Worm (Caenorhabditis elegans) whole organism, dauer: ENCODE results near the gene pqn-15.

Source experiments
- unc-62 ChIP-seq: sonication (generic microtip); optimal IDR thresholded peaks from 2 replicates; lab custom pipeline; 2017; ENCODE audit warnings: missing biosample characterization, missing genetic modification reagents, missing genetic modification characterization

Gene pqn-15

DNA sequence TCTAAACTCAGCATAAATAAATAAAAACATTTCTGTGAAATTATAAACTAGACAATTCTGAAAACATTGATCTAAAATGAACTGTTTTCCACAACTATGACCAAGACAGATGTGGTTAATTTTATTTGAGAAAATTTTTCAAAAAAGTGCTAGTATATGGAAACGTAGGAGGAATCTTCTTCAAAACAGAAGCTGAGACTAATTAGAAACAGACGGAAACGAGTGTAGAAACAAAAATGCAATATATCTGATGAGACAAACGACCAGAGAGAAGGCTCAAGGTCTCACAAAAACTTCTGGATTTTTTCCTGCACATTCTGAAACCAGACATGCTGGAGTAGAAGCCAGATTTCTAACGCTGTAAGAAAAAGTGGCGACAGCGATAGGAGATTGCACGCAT lies 10.8 kb downstream of the pqn-15 start:
- no peak for TF ChIP-seq unc-62

DNA sequence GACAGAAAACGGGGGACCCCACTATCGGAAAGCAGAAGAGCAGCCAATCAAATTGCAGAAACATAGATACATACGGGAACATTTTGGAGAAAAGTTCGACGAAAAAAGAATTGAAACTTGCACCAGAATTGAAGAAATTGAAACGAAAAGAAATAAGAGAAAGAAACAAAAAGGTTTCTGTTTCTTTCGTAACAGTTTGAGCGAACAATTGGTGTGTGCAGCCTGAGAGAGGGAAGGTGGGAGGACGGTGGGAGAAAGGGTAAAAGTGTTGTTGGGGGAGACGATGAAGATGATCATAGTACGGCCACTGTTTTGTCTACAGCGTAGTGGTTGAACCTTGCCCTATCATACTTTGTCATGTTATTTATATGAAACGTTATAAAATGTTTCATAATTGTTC lies 11.8 kb downstream of the pqn-15 start:
- TF ChIP-seq unc-62, result no peak

DNA sequence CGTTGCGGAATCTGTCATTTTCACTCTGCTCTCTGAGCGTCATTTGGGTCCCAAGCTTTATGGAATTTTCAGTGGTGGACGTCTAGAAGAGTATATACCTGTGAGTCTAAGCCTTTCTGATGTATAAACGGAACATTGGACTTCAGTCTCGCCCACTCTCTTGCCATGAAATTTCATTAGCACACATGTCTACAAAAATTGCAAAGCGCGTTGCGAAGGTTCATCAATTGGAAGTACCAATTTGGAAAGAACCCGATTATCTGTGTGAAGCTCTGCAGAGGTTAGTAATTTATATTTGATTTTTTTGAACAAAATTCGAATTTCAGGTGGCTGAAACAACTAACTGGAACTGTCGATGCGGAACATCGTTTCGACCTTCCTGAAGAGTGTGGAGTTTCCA lies 17.0 kb downstream of the pqn-15 start:
- no peak for TF ChIP-seq unc-62

DNA sequence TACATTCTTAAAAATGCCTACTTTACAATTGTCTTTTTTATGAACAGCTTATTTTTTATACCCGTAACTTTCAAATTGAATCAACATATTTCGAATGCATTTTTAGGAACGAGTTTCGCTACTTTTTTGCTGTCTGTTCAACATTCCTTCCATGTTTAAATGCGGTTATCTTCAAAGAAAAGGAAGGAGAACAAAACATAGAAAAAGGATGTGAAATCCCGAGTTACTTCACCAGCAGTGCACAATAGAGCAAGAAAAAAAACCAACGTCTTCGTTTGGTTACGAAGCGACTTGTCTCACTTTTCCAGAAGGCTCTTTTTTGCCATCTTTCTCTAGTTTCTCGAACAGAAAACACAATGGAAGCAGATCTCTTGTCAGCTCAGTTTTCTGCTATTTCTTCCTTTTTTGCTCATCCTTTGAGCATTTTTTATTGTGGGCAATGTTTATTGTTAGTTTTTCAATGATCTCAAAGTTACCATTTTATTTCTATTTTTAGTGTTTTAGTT lies 21.0 kb downstream of the pqn-15 start, which contains the start of gene cka-2:
TSS of gene cka-2 (plus strand) at position 456 of the 506 bp plus-strand sequence.
- no peak for TF ChIP-seq unc-62

DNA sequence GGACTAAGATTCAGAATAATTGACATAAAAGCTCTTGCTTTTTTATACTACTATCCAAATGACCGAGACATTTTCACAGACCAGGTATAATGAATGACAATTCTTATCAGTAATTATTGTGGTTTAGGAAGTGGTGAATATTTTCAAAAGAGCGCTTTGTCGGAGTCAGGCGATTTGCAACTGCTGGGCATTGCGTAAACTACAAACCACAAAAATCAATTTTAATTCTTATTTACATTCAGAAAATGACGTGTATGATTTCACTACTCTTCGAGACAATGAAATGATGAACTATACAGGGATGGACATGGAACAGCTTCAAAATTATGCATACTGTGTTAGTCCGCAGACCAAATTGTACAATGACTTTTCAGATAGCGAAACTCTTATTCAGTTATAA lies 22.3 kb downstream of the pqn-15 start:
- TF ChIP-seq unc-62, result no peak

DNA sequence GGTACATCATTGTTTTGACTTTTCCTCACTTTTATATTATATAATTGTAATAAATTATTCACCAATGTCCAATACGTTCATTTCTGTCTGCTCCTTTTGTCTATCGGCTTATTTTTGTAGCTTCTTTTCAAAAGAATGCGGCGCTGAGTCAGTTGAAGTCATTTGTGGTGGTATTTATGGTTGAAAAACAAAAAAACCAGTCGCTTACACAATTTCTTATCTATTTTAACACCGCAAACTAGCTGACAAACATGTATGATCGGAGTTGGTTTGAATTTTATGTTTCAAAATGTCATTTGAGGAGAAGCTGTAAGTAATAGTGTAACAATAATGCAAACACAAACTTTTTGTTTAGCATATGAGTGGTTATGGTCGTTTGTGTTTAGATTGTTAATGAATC lies 22.8 kb downstream of the pqn-15 start, which contains the start of gene ets-10:
TSS of gene ets-10 (plus strand) at position 201 of the 400 bp plus-strand sequence.
- no peak for TF ChIP-seq unc-62

DNA sequence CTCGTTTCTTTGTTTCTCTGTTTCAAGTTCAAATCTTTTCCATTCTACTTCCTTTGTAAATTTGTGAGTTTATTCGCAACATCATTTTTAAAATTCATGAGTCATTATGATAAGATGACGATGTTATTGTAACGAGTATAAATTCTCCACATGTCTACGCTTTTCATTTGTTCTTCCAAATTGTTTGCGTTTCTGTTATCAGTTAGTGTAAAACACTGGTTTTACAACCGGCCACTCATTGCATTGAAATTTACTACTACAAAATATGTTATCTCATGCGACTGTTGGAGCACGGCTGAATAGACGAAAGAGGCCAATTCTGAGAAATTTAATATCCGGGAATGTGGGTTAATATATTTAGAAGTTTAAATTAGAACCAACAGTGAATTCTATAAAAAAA lies 24.4 kb downstream of the pqn-15 start, which contains the start of gene C52B9.19:
TSS of gene C52B9.19 (plus strand) at position 176 of the 400 bp plus-strand sequence.
- no peak for TF ChIP-seq unc-62

DNA sequence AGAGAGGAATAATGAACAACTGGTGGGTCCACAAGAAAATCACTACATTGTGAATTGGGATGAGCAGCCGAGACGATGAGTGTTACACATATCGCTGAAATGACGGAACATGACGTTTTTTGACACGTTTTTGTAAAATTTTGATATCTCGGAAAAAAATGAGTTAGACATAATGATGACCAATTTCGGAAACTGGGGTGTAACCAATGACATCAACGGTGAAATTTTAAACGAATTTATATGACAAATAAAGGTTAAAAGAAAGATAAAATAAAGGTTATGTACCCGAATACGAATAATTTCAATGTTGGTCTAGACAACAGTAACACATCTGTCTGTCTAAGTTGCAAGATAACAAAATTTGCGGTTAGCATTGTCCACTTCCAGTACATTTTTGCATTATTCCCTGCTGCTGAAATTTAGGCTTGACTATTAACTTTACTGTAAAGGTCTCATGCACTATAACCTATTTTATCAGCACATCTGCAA lies 27.4 kb downstream of the pqn-15 start, which contains the start of the genes twk-28 and ets-9:
TSS of gene twk-28 (minus strand) at position 51 of the 489 bp plus-strand sequence.
TSS of gene ets-9 (plus strand) at position 410 of the 489 bp plus-strand sequence.
- TF ChIP-seq unc-62, result no peak

DNA sequence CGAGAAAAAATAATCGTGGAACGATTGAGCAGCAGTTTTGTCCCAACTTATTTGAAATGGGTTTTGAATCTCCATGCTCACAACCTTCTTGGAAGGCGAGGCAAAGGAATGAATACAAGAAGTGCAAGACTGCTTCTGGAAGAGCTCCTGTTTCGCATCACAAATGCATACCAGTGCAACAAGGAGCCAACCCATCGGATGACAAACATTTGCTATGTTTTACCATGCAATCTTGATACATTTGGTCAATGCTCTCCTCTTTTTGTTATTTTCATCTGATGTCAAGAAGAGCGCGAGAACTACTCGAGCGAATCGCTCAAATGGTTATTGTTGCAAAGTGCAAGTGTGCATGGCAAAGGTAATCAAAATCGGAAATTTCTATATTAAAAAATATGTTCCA lies 32.6 kb downstream of the pqn-15 start, which contains the start of gene mec-18:
TSS of gene mec-18 (minus strand) at position 101 of the 400 bp plus-strand sequence.
- no peak for TF ChIP-seq unc-62

DNA sequence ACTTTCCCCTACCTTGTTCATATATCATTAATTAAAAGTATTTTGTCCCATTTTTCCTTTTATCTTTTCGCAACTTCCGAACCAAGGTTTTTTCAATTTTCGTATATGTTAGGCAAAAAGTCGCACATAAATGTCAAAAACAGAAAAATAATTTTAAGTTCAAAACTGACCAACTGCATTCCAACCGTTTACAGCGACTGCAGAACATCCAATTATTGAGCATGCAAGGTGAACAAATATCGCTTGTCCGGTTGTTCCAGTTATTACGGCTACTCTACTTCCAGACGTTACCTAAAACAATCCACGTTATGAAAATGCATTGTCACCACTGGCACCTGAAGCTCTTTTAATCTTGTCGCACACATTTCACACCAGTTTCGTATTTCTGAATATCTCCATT lies 33.1 kb downstream of the pqn-15 start, which contains the start of gene C52B9.10:
TSS of gene C52B9.10 (plus strand) at position 301 of the 400 bp plus-strand sequence.
- TF ChIP-seq unc-62, result no peak

DNA sequence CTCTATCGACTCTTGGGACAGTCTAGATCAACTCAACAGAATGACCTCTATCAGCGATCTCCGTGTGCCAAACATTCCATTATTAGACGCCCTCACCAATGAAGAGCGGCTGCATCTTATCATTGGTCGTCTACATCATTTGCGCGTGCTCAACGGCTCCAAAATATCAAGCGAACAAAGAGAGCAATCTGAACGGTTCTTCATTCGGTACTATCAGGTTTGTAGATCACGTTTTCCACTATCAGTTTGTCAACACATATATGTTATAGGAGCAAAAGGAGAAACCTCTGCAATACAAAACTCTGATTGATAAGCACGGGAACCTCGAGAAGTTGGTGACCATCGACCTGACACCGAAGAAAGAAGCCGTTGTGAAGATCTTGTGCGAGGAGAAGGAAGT lies 38.4 kb downstream of the pqn-15 start:
- TF ChIP-seq unc-62, result no peak

DNA sequence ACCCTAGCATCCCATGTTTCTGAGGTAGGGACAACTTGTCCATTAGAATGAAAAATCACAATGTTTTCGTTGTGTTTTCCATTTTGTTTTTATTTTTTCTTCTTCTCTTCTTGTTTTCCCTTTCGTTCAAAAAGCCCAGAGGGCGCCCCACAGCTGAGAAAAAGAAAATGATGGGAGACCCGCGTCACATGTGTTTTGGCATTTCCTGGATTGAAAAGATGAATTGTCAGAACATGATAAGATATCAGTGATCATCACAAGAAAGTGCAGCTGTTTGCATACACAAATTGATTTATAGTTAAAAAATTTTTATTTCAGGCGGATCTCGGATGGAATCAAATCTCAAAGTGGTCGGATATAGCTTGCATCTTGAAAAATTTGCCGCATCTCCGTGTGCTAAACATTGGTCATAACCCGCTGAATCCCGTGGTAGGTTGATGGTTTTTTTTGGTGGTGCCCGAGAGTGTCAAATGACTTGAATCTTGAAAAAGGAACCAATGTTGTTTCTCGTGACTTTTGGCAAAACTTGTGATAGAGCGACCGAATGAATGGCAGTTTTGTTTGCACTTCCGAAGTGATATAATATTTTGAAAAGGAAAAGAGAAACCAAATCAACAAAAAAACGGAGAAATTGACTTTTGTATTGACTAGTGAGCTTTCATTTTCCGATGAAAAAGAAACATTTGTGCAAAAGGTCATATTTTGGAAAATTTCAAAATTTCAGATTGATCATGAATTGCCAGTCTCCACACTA lies 40.4 kb downstream of the pqn-15 start:
- TF ChIP-seq unc-62, result no peak

DNA sequence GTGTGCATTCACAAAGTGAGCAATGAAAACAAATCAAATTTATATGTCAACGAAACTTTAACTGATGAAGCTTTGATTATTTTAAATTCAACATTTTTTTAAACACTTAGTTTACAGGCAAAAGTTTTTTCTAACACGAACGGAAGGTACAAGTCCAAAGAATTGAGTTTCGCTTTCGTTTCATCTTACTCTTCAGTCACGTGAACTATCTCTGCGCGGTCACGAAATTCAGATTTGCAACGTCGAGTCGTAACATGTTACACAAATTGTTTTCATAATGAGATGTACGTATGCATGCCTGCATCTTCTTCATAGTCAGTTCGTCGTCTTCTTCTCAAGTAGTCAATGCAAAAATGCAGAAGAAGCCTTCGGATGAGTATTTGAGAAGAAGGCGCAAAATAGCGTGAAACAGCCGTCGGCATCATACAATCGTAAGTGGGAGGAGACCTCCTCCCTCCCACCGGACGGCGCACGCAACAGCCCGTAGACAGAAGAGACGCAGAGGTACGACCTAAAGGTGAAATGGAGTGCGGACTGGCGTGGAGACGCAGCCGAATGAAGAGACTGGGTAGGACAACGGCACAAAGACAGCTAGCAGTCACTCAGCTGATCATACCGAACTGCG lies 41.4 kb downstream of the pqn-15 start, which contains the start of gene coel-1:
TSS of gene coel-1 (plus strand) at position 381 of the 625 bp plus-strand sequence.
- no peak for TF ChIP-seq unc-62

DNA sequence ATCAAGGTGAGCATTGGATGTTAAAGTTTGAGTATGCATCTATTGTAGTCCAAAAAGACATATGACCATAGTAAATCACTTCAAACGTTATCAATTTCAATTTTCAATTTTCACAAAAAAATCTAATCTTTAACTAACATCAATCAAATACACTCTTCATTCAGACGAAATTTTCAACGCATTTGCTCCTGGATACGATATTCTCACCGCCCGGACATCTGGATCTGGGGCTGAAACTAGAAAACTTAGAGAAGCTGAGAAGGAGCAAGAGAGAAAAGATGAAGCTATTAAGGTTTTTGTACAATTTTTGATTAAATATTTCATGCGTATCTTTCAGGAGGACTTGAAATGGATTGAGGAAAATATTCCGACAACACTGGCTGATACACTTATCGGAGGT lies 42.9 kb downstream of the pqn-15 start:
- TF ChIP-seq unc-62, result no peak

DNA sequence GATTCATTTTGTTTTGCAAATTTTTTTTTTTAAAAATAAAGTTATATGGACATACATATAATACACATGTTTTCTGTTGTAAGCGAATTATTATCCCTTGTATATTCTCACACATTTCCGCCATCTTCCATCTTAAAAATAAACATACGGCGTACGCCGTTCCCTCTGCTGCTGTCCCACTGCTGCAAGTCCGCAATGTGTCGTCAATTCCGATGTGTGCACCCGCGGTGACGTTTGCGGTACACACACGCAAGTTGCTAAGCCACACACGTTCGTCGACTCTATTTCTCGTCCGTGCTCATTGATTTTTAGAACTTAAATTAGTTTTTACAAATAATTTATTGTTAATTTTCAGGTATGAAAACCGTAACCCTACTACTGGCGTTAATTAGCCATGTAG lies 46.5 kb downstream of the pqn-15 start, which contains the start of gene C52B9.4:
TSS of gene C52B9.4 (plus strand) at position 356 of the 400 bp plus-strand sequence.
- TF ChIP-seq unc-62, result no peak

DNA sequence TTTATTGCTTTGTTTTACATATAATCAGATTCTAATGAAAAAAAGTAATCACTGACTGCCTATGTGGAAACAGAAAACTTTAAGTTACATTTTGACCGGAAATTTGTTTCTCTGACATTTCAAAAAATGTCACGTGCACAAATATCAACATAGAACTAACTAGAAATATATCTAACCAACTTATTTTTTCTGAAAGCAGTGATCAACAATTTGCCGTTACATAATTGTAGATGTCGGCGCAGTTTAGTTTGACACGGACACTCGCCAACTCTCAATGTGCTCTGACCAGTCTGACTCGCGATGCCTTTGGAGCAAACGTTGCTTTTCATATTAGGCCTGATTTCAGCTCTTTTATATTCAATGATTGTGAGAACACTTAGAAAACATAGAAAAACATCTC lies 50.0 kb downstream of the pqn-15 start, which contains the start of gene srv-6:
TSS of gene srv-6 (plus strand) at position 301 of the 400 bp plus-strand sequence.
- TF ChIP-seq unc-62, result no peak

DNA sequence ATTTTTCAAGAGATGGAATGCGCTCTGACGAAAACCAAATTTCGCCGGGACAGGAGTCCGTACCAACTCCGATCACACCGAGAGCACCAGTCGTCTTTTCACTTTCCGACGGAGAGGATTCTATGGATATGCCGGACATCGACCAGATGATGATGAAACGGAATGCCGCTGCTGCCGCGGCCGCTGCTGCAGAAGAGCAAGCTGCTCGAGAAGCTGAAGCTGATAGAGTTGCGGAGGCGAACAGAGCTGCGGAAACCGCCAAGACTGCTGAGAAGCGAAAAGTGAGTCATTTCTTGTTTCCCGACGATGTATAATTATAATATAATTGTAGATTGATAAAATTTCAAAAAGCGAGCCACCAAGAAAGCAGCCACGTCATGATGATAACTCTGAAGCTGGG lies 51.4 kb downstream of the pqn-15 start:
- TF ChIP-seq unc-62, result no peak
